Worm (Caenorhabditis elegans): ENCODE data around the gene C54D10.10.

Gene C54D10.10

ce11 chrV:12421360-12421759 is 28.4 kb downstream of the C54D10.10 start:
- TF ChIP-seq nhr-28 (tag; optimal IDR thresholded peaks at IDR 0.05) (no peak), ces-1 (GFP tag; optimal IDR thresholded peaks at IDR 0.05) (peak; percentile 74), unc-120 (tag; optimal IDR thresholded peaks at IDR 0.05; ENCODE audit: poor library complexity, severe bottlenecking) (no peak)

ce11 chrV:12420843-12421242 is 29.0 kb downstream of the C54D10.10 start, which contains the start of gene C54D10.4:
C54D10.4 (minus strand) TSS chrV:12420943.
- no peak for TF ChIP-seq elt-3 (tag; optimal IDR thresholded peaks at IDR 0.05)
- TF ChIP-seq nhr-28 (tag; optimal IDR thresholded peaks at IDR 0.05), result no peak
- no peak for TF ChIP-seq ham-2 (GFP tag; optimal IDR thresholded peaks at IDR 0.05)
- TF ChIP-seq unc-39 (tag; optimal IDR thresholded peaks at IDR 0.05), result no peak
- TF ChIP-seq M03D4.4 (tag; optimal IDR thresholded peaks at IDR 0.05), result no peak
- TF ChIP-seq flh-1 (GFP tag; optimal IDR thresholded peaks at IDR 0.05), result no peak
- no peak for TF ChIP-seq ztf-11 (tag; optimal IDR thresholded peaks at IDR 0.05)
- no peak for TF ChIP-seq zip-8 (tag; optimal IDR thresholded peaks at IDR 0.05)
- TF ChIP-seq tbx-8 (GFP tag; optimal IDR thresholded peaks at IDR 0.05), result no peak
- no peak for TF ChIP-seq sem-2 (GFP tag; optimal IDR thresholded peaks at IDR 0.05)
- TF ChIP-seq lsy-2 (tag; optimal IDR thresholded peaks at IDR 0.05), result no peak
- TF ChIP-seq hlh-1 (tag; optimal IDR thresholded peaks at IDR 0.05), result no peak
- no peak for TF ChIP-seq elt-1 (tag; optimal IDR thresholded peaks at IDR 0.05; ENCODE audit: borderline replicate concordance, insufficient read depth)
- TF ChIP-seq ceh-83 (GFP tag; optimal IDR thresholded peaks at IDR 0.05), result no peak
- TF ChIP-seq sptf-1 (tag; optimal IDR thresholded peaks at IDR 0.05), result no peak
- no peak for TF ChIP-seq ceh-43 (GFP tag; optimal IDR thresholded peaks at IDR 0.05)

ce11 chrV:12418292-12418691 is 31.5 kb downstream of the C54D10.10 start, which contains the start of gene C54D10.3:
C54D10.3 (plus strand) TSS chrV:12418592.
- TF ChIP-seq lin-13 (tag; optimal IDR thresholded peaks at IDR 0.05) (no peak), sem-2 (GFP tag; optimal IDR thresholded peaks at IDR 0.05) (no peak), M03D4.4 (tag; optimal IDR thresholded peaks at IDR 0.05) (no peak), nhr-76 (tag; optimal IDR thresholded peaks at IDR 0.05) (no peak), lin-32 (GFP tag; optimal IDR thresholded peaks at IDR 0.05) (no peak), tbx-8 (GFP tag; optimal IDR thresholded peaks at IDR 0.05) (no peak), unc-39 (tag; optimal IDR thresholded peaks at IDR 0.05) (no peak), cnd-1 (tag; optimal IDR thresholded peaks at IDR 0.05) (no peak), lsy-2 (tag; optimal IDR thresholded peaks at IDR 0.05) (no peak), ztf-11 (tag; optimal IDR thresholded peaks at IDR 0.05) (no peak), pha-4 (tag; optimal IDR thresholded peaks at IDR 0.05) (no peak), elt-3 (tag; optimal IDR thresholded peaks at IDR 0.05) (no peak)

ce11 chrV:12417277-12417676 is 32.5 kb downstream of the C54D10.10 start, which contains the start of gene cdr-3:
cdr-3 (minus strand) TSS chrV:12417377.
- no peak for TF ChIP-seq tbx-8 (GFP tag; optimal IDR thresholded peaks at IDR 0.05)
- TF ChIP-seq mls-2 (tag; optimal IDR thresholded peaks at IDR 0.05), result no peak
- TF ChIP-seq mab-5 (tag; optimal IDR thresholded peaks at IDR 0.05), result no peak
- no peak for TF ChIP-seq bed-3 (GFP tag; optimal IDR thresholded peaks at IDR 0.05)
- TF ChIP-seq ztf-11 (tag; optimal IDR thresholded peaks at IDR 0.05), result no peak
- no peak for TF ChIP-seq drap-1 (GFP tag; optimal IDR thresholded peaks at IDR 0.05)
- no peak for TF ChIP-seq pha-4 (tag; optimal IDR thresholded peaks at IDR 0.05)
- TF ChIP-seq nhr-2 (tag; optimal IDR thresholded peaks at IDR 0.05), result no peak
- no peak for TF ChIP-seq mep-1 (tag; optimal IDR thresholded peaks at IDR 0.05)
- no peak for TF ChIP-seq ham-2 (GFP tag; optimal IDR thresholded peaks at IDR 0.05)
- no peak for TF ChIP-seq lin-32 (GFP tag; optimal IDR thresholded peaks at IDR 0.05)
- no peak for TF ChIP-seq ceh-83 (GFP tag; optimal IDR thresholded peaks at IDR 0.05)
- no peak for TF ChIP-seq nhr-12 (tag; optimal IDR thresholded peaks at IDR 0.05)
- TF ChIP-seq lsy-2 (tag; optimal IDR thresholded peaks at IDR 0.05), result no peak
- TF ChIP-seq unc-39 (tag; optimal IDR thresholded peaks at IDR 0.05), result no peak
- no peak for TF ChIP-seq snpc-4 (tag; optimal IDR thresholded peaks at IDR 0.05)
- no peak for TF ChIP-seq unc-120 (tag; optimal IDR thresholded peaks at IDR 0.05; ENCODE audit: poor library complexity, severe bottlenecking)
- TF ChIP-seq elt-3 (tag; optimal IDR thresholded peaks at IDR 0.05), result no peak
- TF ChIP-seq ceh-39 (tag; optimal IDR thresholded peaks at IDR 0.05), result no peak
- TF ChIP-seq elt-1 (tag; optimal IDR thresholded peaks at IDR 0.05; ENCODE audit: borderline replicate concordance, insufficient read depth), result no peak

ce11 chrV:12415656-12416055 is 34.1 kb downstream of the C54D10.10 start, which contains the start of gene cdr-2:
cdr-2 (minus strand) TSS chrV:12415709.
- TF ChIP-seq nhr-12 (tag; optimal IDR thresholded peaks at IDR 0.05), result no peak
- TF ChIP-seq nhr-237 (tag; optimal IDR thresholded peaks at IDR 0.05), result no peak
- TF ChIP-seq tbx-8 (GFP tag; optimal IDR thresholded peaks at IDR 0.05), result no peak
- TF ChIP-seq snpc-4 (tag; optimal IDR thresholded peaks at IDR 0.05), result no peak
- no peak for TF ChIP-seq unc-120 (tag; optimal IDR thresholded peaks at IDR 0.05; ENCODE audit: poor library complexity, severe bottlenecking)
- no peak for TF ChIP-seq sptf-1 (tag; optimal IDR thresholded peaks at IDR 0.05)
- no peak for TF ChIP-seq unc-62 (GFP tag; optimal IDR thresholded peaks at IDR 0.05)
- TF ChIP-seq nhr-76 (tag; optimal IDR thresholded peaks at IDR 0.05), result no peak
- TF ChIP-seq M03D4.4 (tag; optimal IDR thresholded peaks at IDR 0.05), result no peak
- no peak for TF ChIP-seq nhr-2 (tag; optimal IDR thresholded peaks at IDR 0.05)
- no peak for TF ChIP-seq mls-2 (tag; optimal IDR thresholded peaks at IDR 0.05)
- TF ChIP-seq zip-8 (tag; optimal IDR thresholded peaks at IDR 0.05), result no peak
- no peak for TF ChIP-seq cnd-1 (tag; optimal IDR thresholded peaks at IDR 0.05)
- TF ChIP-seq nhr-28 (tag; optimal IDR thresholded peaks at IDR 0.05), result no peak
- TF ChIP-seq flh-1 (GFP tag; optimal IDR thresholded peaks at IDR 0.05), result no peak
- no peak for TF ChIP-seq elt-1 (tag; optimal IDR thresholded peaks at IDR 0.05; ENCODE audit: borderline replicate concordance, insufficient read depth)
- no peak for TF ChIP-seq elt-3 (tag; optimal IDR thresholded peaks at IDR 0.05)
- TF ChIP-seq hlh-1 (tag; optimal IDR thresholded peaks at IDR 0.05), result no peak
- TF ChIP-seq pha-4 (tag; optimal IDR thresholded peaks at IDR 0.05), result no peak
- no peak for TF ChIP-seq bed-3 (GFP tag; optimal IDR thresholded peaks at IDR 0.05)
